Worm (Caenorhabditis elegans): ENCODE results near the gene srw-100.

The srw-100 gene

ce11 chrV:1713761-1714160 is 2.8 kb downstream of the srw-100 start:
- 0 out of 2 replicates have a peak, but pooled peaks have one; percentile 72 for TF ChIP-seq nfya-2 (GFP tag; IDR thresholded peaks at IDR 0.05)
- TF ChIP-seq K11D2.4 (GFP tag; IDR thresholded peaks at IDR 0.05), result peak; percentile 64
- TF ChIP-seq ceh-58 (GFP tag; IDR thresholded peaks at IDR 0.05), result peak; percentile 77; the same call in 1 of the 2 replicates
- TF ChIP-seq lag-1 (GFP tag; IDR thresholded peaks at IDR 0.05), result peak; percentile 63; the same call in 1 of the 2 replicates
- TF ChIP-seq Y95B8A.8 (GFP tag; IDR thresholded peaks at IDR 0.05), result peak; percentile 75
- TF ChIP-seq bed-1 (GFP tag; IDR thresholded peaks at IDR 0.05), result 0 out of 2 replicates have a peak, but pooled peaks have one; percentile 73
- TF ChIP-seq sea-2 (GFP tag; IDR thresholded peaks at IDR 0.05), result peak; percentile 77; the same call in 1 of the 2 replicates
- 0 out of 2 replicates have a peak, but pooled peaks have one; percentile 31 for TF ChIP-seq ztf-25 (GFP tag; IDR thresholded peaks at IDR 0.05)
- 0 out of 2 replicates have a peak, but pooled peaks have one; percentile 92 for TF ChIP-seq F37B4.10 (GFP tag; IDR thresholded peaks at IDR 0.05)
- TF ChIP-seq aptf-3 (GFP tag; IDR thresholded peaks at IDR 0.05), result 0 out of 2 replicates have a peak, but pooled peaks have one; percentile 21
- peak; percentile 37; the same call in 1 of the 2 replicates for TF ChIP-seq cebp-2 (GFP tag; IDR thresholded peaks at IDR 0.05)
- TF ChIP-seq ceh-91 (GFP tag; IDR thresholded peaks at IDR 0.05), result peak; percentile 28; the same call in 1 of the 2 replicates
- TF ChIP-seq ztf-6 (GFP tag; IDR thresholded peaks at IDR 0.05), result peak; percentile 8; the same call in 1 of the 2 replicates

DNA sequence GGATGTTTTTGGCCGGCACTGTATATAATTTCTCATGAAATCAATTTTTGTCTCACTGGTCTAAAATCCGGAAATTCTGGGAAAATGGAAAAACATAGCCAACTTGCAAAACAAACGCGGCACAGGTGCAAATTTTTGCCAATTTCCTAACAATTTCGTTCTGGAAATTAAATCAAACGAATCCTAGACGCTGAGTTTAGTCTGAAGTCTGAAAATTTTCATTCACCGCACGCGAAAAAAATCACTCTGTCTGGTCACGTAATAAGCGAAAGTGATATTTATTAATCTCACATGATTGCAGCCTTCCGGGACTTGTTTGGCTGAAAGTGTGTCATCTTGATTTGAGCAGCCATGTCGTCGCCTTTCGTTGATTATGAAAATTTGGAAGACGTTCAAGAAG is 5.9 kb downstream of the srw-100 start, which contains the start of gene srw-103:
srw-103 (plus strand) TSS at position 301 of the 400 bp plus-strand sequence.
- TF ChIP-seq Y67H2A.10 (GFP tag; conservative IDR thresholded peaks at IDR 0.05) (no peak), dox-1 (GFP tag; IDR thresholded peaks at IDR 0.05) (no peak)

DNA sequence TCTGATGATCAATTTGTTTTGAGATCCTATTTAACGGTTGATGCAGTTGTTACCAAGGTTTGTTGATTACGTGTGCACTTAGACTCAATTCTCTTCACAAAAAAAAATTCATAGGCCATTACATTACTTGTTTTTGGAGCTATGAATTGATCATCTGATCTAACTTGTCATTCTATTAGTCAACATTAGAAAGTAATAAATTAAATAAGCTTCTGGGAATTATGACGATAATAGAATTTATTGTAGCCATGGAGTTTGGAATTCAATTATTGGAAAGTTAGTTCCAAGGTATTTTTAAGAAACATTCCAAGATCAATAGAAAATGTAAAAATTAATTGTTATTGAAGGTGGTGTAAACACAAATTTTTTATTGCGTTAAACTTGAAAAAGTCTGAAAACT is 7.2 kb downstream of the srw-100 start:
- no peak for TF ChIP-seq chd-7 (tag; optimal IDR thresholded peaks at IDR 0.05)
- no peak for TF ChIP-seq Y67H2A.10 (GFP tag; conservative IDR thresholded peaks at IDR 0.05)
- no peak for TF ChIP-seq nhr-80 (tag; optimal IDR thresholded peaks at IDR 0.05)
- TF ChIP-seq ccch-3 (GFP tag; optimal IDR thresholded peaks at IDR 0.05), result no peak
- TF ChIP-seq sptf-2 (GFP tag; optimal IDR thresholded peaks at IDR 0.05), result no peak
- no peak for TF ChIP-seq F49E8.2 (tag; optimal IDR thresholded peaks at IDR 0.05; ENCODE audit: insufficient read depth)
- no peak for TF ChIP-seq aptf-2 (GFP tag; conservative IDR thresholded peaks at IDR 0.05)
- TF ChIP-seq F57C9.4 (tag; optimal IDR thresholded peaks at IDR 0.05), result no peak
- TF ChIP-seq ets-4 (GFP tag; optimal IDR thresholded peaks at IDR 0.05), result no peak
- no peak for TF ChIP-seq ceh-91 (GFP tag; IDR thresholded peaks at IDR 0.05)
- TF ChIP-seq rcor-1 (GFP tag; IDR thresholded peaks at IDR 0.05), result no peak
- no peak for TF ChIP-seq nhr-120 (GFP tag; IDR thresholded peaks at IDR 0.05)
- TF ChIP-seq B0336.3 (GFP tag; IDR thresholded peaks at IDR 0.05), result no peak
- no peak for TF ChIP-seq madf-6 (GFP tag; IDR thresholded peaks at IDR 0.05)
- no peak for TF ChIP-seq let-526 (GFP tag; IDR thresholded peaks at IDR 0.05)

ce11 chrV:1719927-1720326 is 8.9 kb downstream of the srw-100 start, which contains the start of gene srw-102:
TSS of gene srw-102 (plus strand) at chrV:1720227.
- TF ChIP-seq F55B11.4 (tag; optimal IDR thresholded peaks at IDR 0.05; ENCODE audit: borderline replicate concordance, insufficient read depth) (no peak), zfh-2 (GFP tag; conservative IDR thresholded peaks at IDR 0.05) (no peak), C06A6.2 (GFP tag; conservative IDR thresholded peaks at IDR 0.05) (no peak), egrh-3 (GFP tag; IDR thresholded peaks at IDR 0.05) (no peak), ztf-25 (GFP tag; IDR thresholded peaks at IDR 0.05) (no peak), snpc-3.4 (tag; optimal IDR thresholded peaks at IDR 0.05) (no peak), F37B4.10 (GFP tag; IDR thresholded peaks at IDR 0.05) (no peak), ztf-22 (GFP tag; optimal IDR thresholded peaks at IDR 0.05) (no peak), bed-1 (GFP tag; IDR thresholded peaks at IDR 0.05) (no peak), athp-1 (tag; optimal IDR thresholded peaks at IDR 0.05) (no peak), Y53F4B.3 (GFP tag; IDR thresholded peaks at IDR 0.05) (no peak), lir-1 (GFP tag; conservative IDR thresholded peaks at IDR 0.05) (no peak), mxl-1 (tag; optimal IDR thresholded peaks at IDR 0.05) (no peak), attf-5 (GFP tag; optimal IDR thresholded peaks at IDR 0.05) (no peak), somi-1 (GFP tag; optimal IDR thresholded peaks at IDR 0.05) (no peak), bed-2 (GFP tag; IDR thresholded peaks at IDR 0.05) (no peak), ccch-3 (GFP tag; optimal IDR thresholded peaks at IDR 0.05) (no peak)

Data from whole organism, young adult.